Worm (Caenorhabditis elegans) whole organism, young adult: Measurements from ENCODE around the gene mog-5.
"Not testable (repeated sequence)": the region's sequence is repeated elsewhere in the genome, so short reads cannot be mapped to it uniquely, and the experiment has no call there.

Experiments
- B0019.2 ChIP-seq: fragments of 200-800 bp; sonication (Bioruptor generic); conservative IDR thresholded peaks from 2 replicates; pipeline ENCODE4 v1.3.6; 2022; ENCODE audit warnings: missing genetic modification reagents, missing genetic modification characterization, missing compliant biosample characterization
- B0035.1 ChIP-seq: sonication (generic microtip); optimal IDR thresholded peaks from 2 replicates; lab custom pipeline; 2016; ENCODE audit warnings: missing genetic modification characterization, mild to moderate bottlenecking, missing compliant biosample characterization, missing genotype, missing genetic modification reagents
- B0261.1 ChIP-seq: sonication (generic microtip); optimal IDR thresholded peaks from 2 replicates; lab custom pipeline; 2016; ENCODE audit warnings: mild to moderate bottlenecking, missing genetic modification characterization, moderate library complexity, missing compliant biosample characterization
- C06A6.2 ChIP-seq: fragments of 200-800 bp; sonication (Bioruptor generic); conservative IDR thresholded peaks from 2 replicates; pipeline ENCODE4 v1.3.6; 2022; ENCODE audit warnings: missing genetic modification characterization, missing compliant biosample characterization
- C17E4.6 ChIP-seq: fragments of 200-800 bp; sonication (Bioruptor generic); IDR thresholded peaks from 2 replicates; pipeline ENCODE4 v1.3.6; 2022; ENCODE audit warnings: missing genetic modification reagents, missing genetic modification characterization, missing compliant biosample characterization
- D2030.7 ChIP-seq: fragments of 200-800 bp; sonication (Bioruptor generic); IDR thresholded peaks from 2 replicates; pipeline ENCODE4 v1.3.6; 2022; ENCODE audit warnings: missing genetic modification reagents, missing genetic modification characterization, missing compliant biosample characterization
- F33H1.4 ChIP-seq: fragments of 200-800 bp; sonication (Bioruptor generic); IDR thresholded peaks from 2 replicates; pipeline ENCODE4 v1.3.6; 2022; ENCODE audit warnings: missing genetic modification reagents, missing genetic modification characterization, missing compliant biosample characterization
- F52B5.7 ChIP-seq: sonication (generic microtip); optimal IDR thresholded peaks from 2 replicates; lab custom pipeline; 2016; ENCODE audit warnings: mild to moderate bottlenecking, missing genetic modification characterization, missing compliant biosample characterization
- F57C9.4 ChIP-seq: sonication (generic microtip); optimal IDR thresholded peaks from 2 replicates; lab custom pipeline; 2017; ENCODE audit warnings: mild to moderate bottlenecking, missing genetic modification characterization, missing compliant biosample characterization
- K11D2.4 ChIP-seq: fragments of 200-800 bp; sonication (Bioruptor generic); IDR thresholded peaks from 2 replicates; pipeline ENCODE4 v1.3.6; 2022; ENCODE audit warnings: missing genetic modification reagents, missing genetic modification characterization, missing compliant biosample characterization
- Y53G8AR.9 ChIP-seq: fragments of 200-800 bp; sonication (Bioruptor generic); conservative IDR thresholded peaks from 2 replicates; pipeline ENCODE4 v1.3.6; 2022; ENCODE audit warnings: missing genetic modification reagents, missing genetic modification characterization, missing compliant biosample characterization
- athp-1 ChIP-seq: sonication (generic microtip); optimal IDR thresholded peaks from 2 replicates; lab custom pipeline; 2017; ENCODE audit warnings: mild to moderate bottlenecking, missing genetic modification characterization, missing compliant biosample characterization
- bed-2 ChIP-seq: fragments of 200-800 bp; sonication (Bioruptor generic); IDR thresholded peaks from 2 replicates; pipeline ENCODE4 v1.3.6; 2022; ENCODE audit warnings: missing genetic modification reagents, missing genetic modification characterization, missing compliant biosample characterization
- cebp-1 ChIP-seq, 2 experiments: fragments of 200-800 bp in 1 of 2; sonication (Bioruptor generic) in 1 of 2; sonication (generic microtip) in 1 of 2; IDR thresholded peaks in 1 of 2; optimal IDR thresholded peaks in 1 of 2; 2 replicates each; pipeline versions ENCODE4 v1.3.6 to Lab custom; 2017 to 2022; ENCODE audit warnings: missing compliant biosample characterization in 2 of 2, missing genetic modification characterization in 2 of 2, mild to moderate bottlenecking in 1 of 2, missing genetic modification reagents in 1 of 2, moderate library complexity in 1 of 2
- ceh-100 ChIP-seq: fragments of 200-800 bp; sonication (Bioruptor generic); IDR thresholded peaks from 2 replicates; pipeline ENCODE4 v1.3.6; 2022; ENCODE audit warnings: missing genetic modification reagents, missing genetic modification characterization, missing compliant biosample characterization
- ceh-40 ChIP-seq: fragments of 200-800 bp; sonication (Bioruptor generic); IDR thresholded peaks from 2 replicates; pipeline ENCODE4 v1.3.6; 2022; ENCODE audit warnings: missing genetic modification characterization, missing compliant biosample characterization
- chd-7 ChIP-seq: sonication (generic microtip); optimal IDR thresholded peaks from 2 replicates; lab custom pipeline; 2016; ENCODE audit warnings: mild to moderate bottlenecking, missing genetic modification characterization, moderate library complexity, missing compliant biosample characterization
- dox-1 ChIP-seq: fragments of 200-800 bp; sonication (Bioruptor generic); IDR thresholded peaks from 2 replicates; pipeline ENCODE4 v1.3.6; 2022; ENCODE audit warnings: missing genetic modification reagents, missing genetic modification characterization, missing compliant biosample characterization
- egl-44 ChIP-seq: fragments of 200-800 bp; sonication (Bioruptor generic); IDR thresholded peaks from 2 replicates; pipeline ENCODE4 v1.3.6; 2022; ENCODE audit warnings: missing genetic modification reagents, missing genetic modification characterization, missing compliant biosample characterization
- egrh-3 ChIP-seq: fragments of 200-800 bp; sonication (Bioruptor generic); IDR thresholded peaks from 2 replicates; pipeline ENCODE4 v1.3.6; 2022; ENCODE audit warnings: missing genetic modification reagents, missing genetic modification characterization, missing compliant biosample characterization
- ekl-4 ChIP-seq: fragments of 200-800 bp; sonication (Bioruptor generic); IDR thresholded peaks from 2 replicates; pipeline ENCODE4 v1.3.6; 2022; ENCODE audit warnings: missing genetic modification reagents, missing genetic modification characterization, missing compliant biosample characterization
- hmg-1.2 ChIP-seq: fragments of 200-800 bp; sonication (Bioruptor generic); IDR thresholded peaks from 2 replicates; pipeline ENCODE4 v1.3.6; 2022; ENCODE audit warnings: missing genetic modification reagents, missing genetic modification characterization, missing compliant biosample characterization
- hsf-1 ChIP-seq: fragments of 200-800 bp; sonication (Bioruptor generic); IDR thresholded peaks from 2 replicates; pipeline ENCODE4 v1.3.6; 2022; ENCODE audit warnings: missing genetic modification reagents, missing genetic modification characterization, missing compliant biosample characterization
- lag-1 ChIP-seq: fragments of 200-800 bp; sonication (Bioruptor generic); IDR thresholded peaks from 2 replicates; pipeline ENCODE4 v1.3.6; 2022; ENCODE audit warnings: missing genetic modification reagents, missing genetic modification characterization, missing compliant biosample characterization
- let-607 ChIP-seq, 2 experiments: fragments of 200-800 bp in 1 of 2; sonication (Bioruptor generic) in 1 of 2; sonication (generic microtip) in 1 of 2; optimal IDR thresholded peaks; 2 replicates each; lab custom pipeline; 2016 to 2018; ENCODE audit warnings: mild to moderate bottlenecking in 2 of 2, missing compliant biosample characterization in 2 of 2, missing genetic modification characterization in 2 of 2, moderate library complexity in 2 of 2, missing genotype in 1 of 2
- lin-26 ChIP-seq: fragments of 200-800 bp; sonication (Bioruptor generic); IDR thresholded peaks from 2 replicates; pipeline ENCODE4 v1.3.6; 2022; ENCODE audit warnings: missing genetic modification reagents, missing genetic modification characterization, missing compliant biosample characterization
- madf-10 ChIP-seq: sonication (generic microtip); optimal IDR thresholded peaks from 2 replicates; lab custom pipeline; 2016; ENCODE audit warnings: mild to moderate bottlenecking, missing genetic modification characterization, missing compliant biosample characterization
- madf-6 ChIP-seq: fragments of 200-800 bp; sonication (Bioruptor generic); IDR thresholded peaks from 2 replicates; pipeline ENCODE4 v1.3.6; 2022; ENCODE audit warnings: missing genetic modification reagents, missing genetic modification characterization, missing compliant biosample characterization
- mcd-1 ChIP-seq: fragments of 200-800 bp; sonication (Bioruptor generic); IDR thresholded peaks from 2 replicates; pipeline ENCODE4 v1.3.6; 2022; ENCODE audit warnings: missing genetic modification reagents, missing genetic modification characterization, missing compliant biosample characterization
- mes-4 ChIP-seq: sonication (generic microtip); optimal IDR thresholded peaks from 2 replicates; lab custom pipeline; 2016; ENCODE audit warnings: missing genotype, missing genetic modification characterization, missing compliant biosample characterization
- nfyb-1 ChIP-seq: fragments of 200-800 bp; sonication (Bioruptor generic); IDR thresholded peaks from 2 replicates; pipeline ENCODE4 v1.3.6; 2022; ENCODE audit warnings: missing genetic modification reagents, missing genetic modification characterization, missing compliant biosample characterization
- pbrm-1 ChIP-seq: fragments of 200-800 bp; sonication (Bioruptor generic); IDR thresholded peaks from 2 replicates; pipeline ENCODE4 v1.3.6; 2022; ENCODE audit warnings: missing genetic modification reagents, missing genetic modification characterization, missing compliant biosample characterization
- pha-4 ChIP-seq: fragments of 150-350 bp; sonication (generic microtip); optimal IDR thresholded peaks from 2 replicates; lab custom pipeline; 2014; ENCODE audit warnings: missing biosample characterization, missing genetic modification reagents, missing genetic modification characterization
- repo-1 ChIP-seq: sonication (generic microtip); optimal IDR thresholded peaks from 2 replicates; lab custom pipeline; 2017; ENCODE audit warnings: mild to moderate bottlenecking, missing genetic modification characterization, missing compliant biosample characterization
- rpc-1 ChIP-seq, 2 experiments: fragments of 150-350 bp in 1 of 2; sonication (generic microtip) in 1 of 2; optimal IDR thresholded peaks; 2 replicates each; lab custom pipeline; 2014 to 2018; ENCODE audit warnings: missing biosample characterization in 1 of 2, missing genetic modification characterization in 1 of 2, missing genetic modification reagents in 1 of 2, missing genotype in 1 of 2
- snpc-1.3 ChIP-seq: sonication (generic microtip); optimal IDR thresholded peaks from 2 replicates; lab custom pipeline; 2017; ENCODE audit warnings: missing genetic modification characterization, mild to moderate bottlenecking, missing compliant biosample characterization, antibody characterized with exemption, moderate library complexity, missing genotype, missing genetic modification reagents; ENCODE audit not compliant: insufficient read depth
- snpc-4 ChIP-seq, 5 experiments: fragments of 150-350 bp in 1 of 5; sonication (generic microtip) in 4 of 5; optimal IDR thresholded peaks; 2 replicates each; lab custom pipeline; 2014 to 2018; ENCODE audit warnings: missing genetic modification characterization in 5 of 5, missing biosample characterization in 3 of 5, antibody characterized with exemption in 2 of 5, mild to moderate bottlenecking in 2 of 5, missing compliant biosample characterization in 2 of 5, missing genotype in 2 of 5, moderate library complexity in 2 of 5, missing genetic modification reagents in 1 of 5
- tbp1 ChIP-seq: fragments of 200-800 bp; sonication (Bioruptor generic); optimal IDR thresholded peaks from 2 replicates; lab custom pipeline; 2018; ENCODE audit warnings: mild to moderate bottlenecking, missing genetic modification characterization, missing compliant biosample characterization
- ztf-22 ChIP-seq: fragments of 200-800 bp; sonication (Bioruptor generic); optimal IDR thresholded peaks from 2 replicates; lab custom pipeline; 2018; ENCODE audit warnings: mild to moderate bottlenecking, missing genetic modification characterization, moderate library complexity, missing compliant biosample characterization

mog-5 gene

DNA sequence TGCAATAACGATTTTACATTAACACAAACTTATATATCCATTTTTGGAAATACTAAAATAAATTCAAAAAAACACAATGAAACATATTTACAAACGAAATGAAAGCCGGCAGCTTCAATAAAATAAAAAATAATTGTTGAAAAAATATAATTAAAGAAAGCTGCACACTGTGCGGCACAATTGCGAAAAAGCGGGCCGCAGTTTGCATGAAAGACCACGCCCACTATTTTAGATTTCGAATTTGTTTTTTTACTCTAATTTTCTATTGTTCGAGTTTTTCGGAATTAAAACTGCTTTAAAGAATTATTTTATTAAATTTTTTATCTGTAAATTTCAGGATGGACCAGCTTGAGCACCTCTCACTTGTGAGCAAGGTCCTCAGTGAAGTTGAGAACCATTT is at the start of gene mog-5:
Gene mog-5 (plus strand): TSS at position 338 of the 400 bp plus-strand sequence.
- TF ChIP-seq rpc-1 (optimal IDR thresholded peaks at IDR 0.05; lab: Kevin White, UChicago) (peak; percentile 14), rpc-1 (tag; optimal IDR thresholded peaks at IDR 0.05; lab: Kevin White, UChicago) (no peak), chd-7 (tag; lab: Kevin White, UChicago) (no peak), B0019.2 (GFP tag; lab: Robert Waterston, UW) (no peak), B0035.1 (no peak), mcd-1 (no peak), madf-10 (tag; lab: Kevin White, UChicago) (no peak), snpc-1.3 (peak; percentile 23), ekl-4 (GFP tag; lab: Robert Waterston, UW) (no peak), athp-1 (no peak), pha-4 (tag; lab: Kevin White, UChicago) (peak; percentile 22)
- TF ChIP-seq, all 124 proteins: peak for 3

DNA sequence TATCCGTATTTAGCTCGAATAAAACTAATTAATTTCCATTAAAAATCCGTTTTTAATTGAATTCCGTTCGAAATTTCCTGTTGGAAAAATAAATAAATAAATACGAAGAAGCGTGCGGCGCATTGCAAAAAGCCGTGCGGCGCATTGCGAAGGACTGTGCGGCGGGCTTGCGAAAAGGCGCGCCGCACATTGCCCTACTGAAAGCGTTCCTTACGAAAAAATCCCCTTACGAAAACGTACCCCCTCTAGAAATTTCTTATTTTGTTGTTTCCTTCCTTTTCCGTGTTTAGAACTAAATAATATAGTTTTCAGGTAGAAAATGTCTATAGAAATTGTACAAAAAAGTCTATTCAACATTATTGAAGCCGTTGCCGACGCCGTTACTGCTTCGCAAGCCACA is 49.0 kb upstream of the mog-5 start, which contains the start of gene F09E5.8:
Gene F09E5.8 (plus strand): TSS at position 313 of the 400 bp plus-strand sequence.
- TF ChIP-seq Y53G8AR.9 (GFP tag; lab: Robert Waterston, UW) (0 out of 2 replicates have a peak, but pooled peaks have one; percentile 41), madf-6 (peak; percentile 30; the same call in 1 of the 2 replicates), ceh-100 (peak; percentile 83), nfyb-1 (GFP tag; lab: Robert Waterston, UW) (peak; percentile 72; the same call in 1 of the 2 replicates), K11D2.4 (GFP tag; lab: Robert Waterston, UW) (peak; percentile 12; the same call in 1 of the 2 replicates), dox-1 (GFP tag; lab: Robert Waterston, UW) (peak; percentile 93), pbrm-1 (GFP tag; lab: Robert Waterston, UW) (peak; percentile 68; the same call in 1 of the 2 replicates), cebp-1 (GFP tag; IDR thresholded peaks at IDR 0.05; lab: Robert Waterston, UW) (peak; percentile 24; the same call in 1 of the 2 replicates), C17E4.6 (GFP tag; lab: Robert Waterston, UW) (peak; percentile 62; the same call in 1 of the 2 replicates), C06A6.2 (GFP tag; lab: Robert Waterston, UW) (peak; percentile 97), D2030.7 (GFP tag; lab: Robert Waterston, UW) (peak; percentile 60), lin-26 (GFP tag; lab: Robert Waterston, UW) (0 out of 2 replicates have a peak, but pooled peaks have one; percentile 35), egrh-3 (GFP tag; lab: Robert Waterston, UW) (peak; percentile 42), hmg-1.2 (GFP tag; lab: Robert Waterston, UW) (peak; percentile 44; the same call in 1 of the 2 replicates), ekl-4 (GFP tag; lab: Robert Waterston, UW) (peak; percentile 52; the same call in 1 of the 2 replicates), F33H1.4 (GFP tag; lab: Robert Waterston, UW) (peak; percentile 19; the same call in 1 of the 2 replicates), mcd-1 (peak; percentile 83)
- TF ChIP-seq cebp-1 (tag; optimal IDR thresholded peaks at IDR 0.05; lab: Kevin White, UChicago), result not testable (repeated sequence)
- TF ChIP-seq, all 124 proteins: peak for 17; not testable (repeated sequence) for 107

DNA sequence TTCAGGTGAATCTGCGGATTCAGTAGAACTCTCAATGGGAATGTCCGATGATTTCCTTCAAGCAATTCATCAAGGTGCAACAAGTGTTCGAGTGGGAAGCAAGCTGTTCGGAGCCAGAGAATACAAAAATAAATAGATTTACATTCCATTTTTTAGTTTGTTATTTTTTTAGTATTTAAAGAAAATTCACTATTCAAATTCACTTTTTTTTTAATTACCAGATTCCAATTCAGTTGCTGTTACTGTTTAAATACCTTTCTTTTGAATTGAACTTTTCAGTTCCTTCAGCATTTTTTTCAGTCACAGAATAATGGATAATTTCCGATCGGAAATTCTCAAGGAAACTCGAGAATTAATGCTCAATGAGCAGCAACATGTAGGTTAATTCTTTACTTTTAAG is 47.5 kb upstream of the mog-5 start, which contains the start of gene F09E5.7:
Gene F09E5.7 (plus strand): TSS at position 301 of the 400 bp plus-strand sequence.
- TF ChIP-seq egl-44 (GFP tag; lab: Robert Waterston, UW) (no peak), tbp1 (GFP tag; lab: Kevin White, UChicago) (no peak), lag-1 (no peak)

DNA sequence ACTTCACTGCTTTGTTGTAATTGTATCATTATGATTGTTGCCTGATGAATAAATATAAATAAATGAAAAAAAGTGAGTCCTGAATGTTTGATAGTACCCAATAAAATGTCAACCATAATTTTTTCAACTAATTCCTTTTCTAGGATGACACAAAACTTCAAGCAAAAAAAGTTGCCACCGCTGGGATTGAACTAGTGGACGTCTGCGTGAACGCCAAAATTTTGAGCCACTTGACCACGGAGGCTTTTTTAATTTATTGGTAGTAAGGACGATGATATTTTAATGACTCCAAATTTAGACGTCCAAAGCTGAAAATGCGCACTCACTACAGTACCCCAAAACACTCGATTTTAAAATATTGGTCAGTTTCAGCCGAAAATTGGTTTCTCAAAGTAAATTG is 45.7 kb upstream of the mog-5 start:
- TF ChIP-seq egrh-3 (GFP tag; lab: Robert Waterston, UW) (no peak), snpc-1.3 (peak; percentile 68), F57C9.4 (tag; lab: Kevin White, UChicago) (peak; percentile 77), cebp-1 (GFP tag; IDR thresholded peaks at IDR 0.05; lab: Robert Waterston, UW) (peak; percentile 39; the same call in 1 of the 2 replicates), cebp-1 (tag; optimal IDR thresholded peaks at IDR 0.05; lab: Kevin White, UChicago) (peak; percentile 66), let-607 (tag; optimal IDR thresholded peaks at IDR 0.05; lab: Kevin White, UChicago) (peak; percentile 47 to 54), B0261.1 (tag; lab: Kevin White, UChicago) (peak; percentile 74), F52B5.7 (peak; percentile 92), ceh-40 (GFP tag; lab: Robert Waterston, UW) (peak; percentile 90), chd-7 (tag; lab: Kevin White, UChicago) (peak; percentile 76), repo-1 (peak; percentile 86), mes-4 (tag; lab: Kevin White, UChicago) (peak; percentile 78), pbrm-1 (GFP tag; lab: Robert Waterston, UW) (peak; percentile 77), bed-2 (GFP tag; lab: Robert Waterston, UW) (no peak), dox-1 (GFP tag; lab: Robert Waterston, UW) (peak; percentile 73), madf-6 (peak; percentile 72), hsf-1 (GFP tag; lab: Robert Waterston, UW) (peak; percentile 64), ztf-22 (GFP tag; lab: Kevin White, UChicago) (no peak), snpc-4 (GFP tag; optimal IDR thresholded peaks at IDR 0.05; lab: Kevin White, UChicago) (peak; percentile 8), snpc-4 (tag; optimal IDR thresholded peaks at IDR 0.05; lab: Kevin White, UChicago) (peak in 3 of 4 experiments; percentile 38 to 52 (median 49)), C17E4.6 (GFP tag; lab: Robert Waterston, UW) (no peak)
